Fruit fly (Drosophila melanogaster) whole organism, prepupa: ENCODE results near the gene CG34281.

Experiments used
- CG10631 ChIP-seq: fragments of 200-800 bp; sonication (Bioruptor generic); optimal IDR thresholded peaks from 2 replicates; lab custom pipeline; 2016; ENCODE audit warnings: missing biosample characterization, missing genetic modification characterization
- Ets96B ChIP-seq: fragments of 200-800 bp; optimal IDR thresholded peaks from 2 replicates; lab custom pipeline; 2019; ENCODE audit warnings: missing biosample characterization, mild to moderate bottlenecking, missing genetic modification characterization, moderate library complexity
- fd59A ChIP-seq: fragments of 200-800 bp; sonication (Bioruptor generic); optimal IDR thresholded peaks from 2 replicates; lab custom pipeline; 2017; ENCODE audit warnings: missing biosample characterization, mild to moderate bottlenecking, missing genetic modification characterization, missing genetic modification reagents
- vri ChIP-seq: fragments of 200-800 bp; sonication (Bioruptor generic); optimal IDR thresholded peaks from 3 replicates; lab custom pipeline; 2016; ENCODE audit warnings: missing biosample characterization, mild to moderate bottlenecking, missing genetic modification characterization

- TF ChIP-seq fd59A (GFP tag; lab: Kevin White, UChicago) (no peak), Ets96B (no peak), CG10631 (GFP tag; lab: Kevin White, UChicago) (no peak), vri (GFP tag; lab: Kevin White, UChicago) (no peak)
Observed at dm6 chr3R:17566619-17567489, 45.8 kb upstream of the CG34281 start.
